Fruit fly (Drosophila melanogaster) S2 (cell line): Measurements from ENCODE around the gene Fum1.

ENCODE experiments used
- CG8478 ChIP-seq: fragments of >200 bp; optimal IDR thresholded peaks from 2 replicates; lab custom pipeline; 2018
- CTCF ChIP-seq, 2 experiments: fragments of >200 bp; optimal IDR thresholded peaks; 2 replicates each; lab custom pipeline; 2018

DNA sequence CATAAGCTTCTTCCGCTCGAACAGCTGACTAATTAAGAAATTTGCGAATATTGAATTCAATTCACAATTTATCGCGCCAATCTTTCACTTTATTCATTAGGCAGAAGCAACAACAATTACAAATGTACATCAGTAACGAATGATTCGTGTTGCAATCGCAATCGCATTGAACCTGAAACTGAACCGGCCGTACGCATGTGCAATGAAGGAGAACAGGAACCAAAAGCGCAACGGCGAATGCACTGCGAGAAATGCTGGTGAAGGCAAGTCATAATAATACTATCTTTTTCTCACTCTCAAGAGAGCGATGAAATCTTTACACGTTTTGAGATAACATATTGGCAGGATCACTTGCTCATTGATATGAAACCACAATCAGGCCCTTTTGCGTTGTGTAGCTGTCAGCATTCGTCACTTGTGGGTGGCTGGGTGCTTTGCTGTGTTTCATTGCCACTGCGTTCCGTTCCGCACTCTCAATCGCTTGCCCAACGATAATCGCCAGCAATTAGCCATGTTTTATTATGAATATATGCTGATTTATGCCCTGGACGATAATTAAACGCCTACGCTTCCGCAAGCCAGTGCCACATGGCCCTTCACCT lies 46.8 kb downstream of the Fum1 start:
- TF ChIP-seq CTCF (optimal IDR thresholded peaks at IDR 0.05; lab: Kevin White, UChicago) (no peak), CG8478 (lab: Kevin White, UChicago) (no peak)
